Worm (Caenorhabditis elegans): Measurements from ENCODE around the gene tag-18.
A peak's percentile ranks its signal among the peaks of the same experiment; 100 is the strongest.

The tag-18 gene

ce11 chrX:3686420-3686819, 47.4 kb downstream of the tag-18 start:
- no peak for TF ChIP-seq T20F7.1 (GFP tag; optimal IDR thresholded peaks at IDR 0.05)
- TF ChIP-seq unc-62 (GFP tag; optimal IDR thresholded peaks at IDR 0.05 in 1 of 2) = peak in 1 of 2 experiments; percentile 56
- TF ChIP-seq unc-62 (tag; optimal IDR thresholded peaks at IDR 0.05) = no peak
- TF ChIP-seq spr-1 (tag; optimal IDR thresholded peaks at IDR 0.05) = no peak

- TF ChIP-seq ceh-62 (tag; optimal IDR thresholded peaks at IDR 0.05) (no peak), gei-8 (GFP tag; optimal IDR thresholded peaks at IDR 0.05) (no peak), zip-11 (GFP tag; IDR thresholded peaks at IDR 0.05) (no peak), daf-16 (GFP tag; optimal IDR thresholded peaks at IDR 0.05) (no peak), daf-16 (tag; optimal IDR thresholded peaks at IDR 0.05) (no peak), Y75B8A.6 (GFP tag; IDR thresholded peaks at IDR 0.05) (no peak), T20F7.1 (GFP tag; optimal IDR thresholded peaks at IDR 0.05) (no peak), ZK337.2 (GFP tag; IDR thresholded peaks at IDR 0.05) (no peak), vab-7 (GFP tag; IDR thresholded peaks at IDR 0.05) (no peak), zag-1 (tag; optimal IDR thresholded peaks at IDR 0.05) (no peak), ama-1 (optimal IDR thresholded peaks at IDR 0.05) (no peak)
Measured at ce11 chrX:3683060-3683459, 50.8 kb downstream of the tag-18 start.

Data from whole organism, L4 larva.